Worm (Caenorhabditis elegans) whole organism, midembryonic: ENCODE measurements around the gene C53D6.4.

Source experiments
- flt-1 ChIP-seq: fragments of 200-800 bp; sonication (Bioruptor generic); IDR thresholded peaks from 2 replicates; pipeline ENCODE4 v1.3.6; 2022; ENCODE audit warnings: missing genetic modification characterization, missing compliant biosample characterization
- ref-1 ChIP-seq: fragments of 200-800 bp; sonication (Bioruptor generic); conservative IDR thresholded peaks from 2 replicates; pipeline ENCODE4 v1.3.6; 2022; ENCODE audit warnings: missing genetic modification reagents, missing genetic modification characterization, missing compliant biosample characterization

DNA sequence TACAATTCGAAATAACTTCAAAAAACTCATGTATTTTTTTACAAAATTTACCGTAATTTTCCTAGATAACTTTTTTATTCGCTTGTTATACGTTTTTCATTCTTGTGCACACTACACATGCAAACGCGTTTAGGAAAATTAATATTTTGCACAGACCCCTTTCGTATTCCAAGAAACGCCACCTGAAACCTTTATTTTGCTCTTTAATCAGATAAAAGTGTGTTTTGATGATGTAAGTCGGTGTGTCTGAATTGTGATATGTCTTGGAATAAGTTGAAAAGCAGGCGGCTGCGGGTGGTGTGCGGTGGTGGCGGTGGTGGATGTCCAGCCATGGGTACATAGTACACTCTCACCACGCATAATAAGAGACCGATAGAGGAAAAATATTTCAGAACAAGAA, 32.7 kb upstream of the C53D6.4 start:
- TF ChIP-seq flt-1 (GFP tag; lab: Robert Waterston, UW): no peak
- no peak for TF ChIP-seq ref-1
